Fruit fly (Drosophila melanogaster) whole organism, embryonic: ENCODE measurements around the gene nkt.

ENCODE experiments used
- Asciz ChIP-seq: fragments of 200-800 bp; sonication (Bioruptor generic); optimal IDR thresholded peaks from 2 replicates; lab custom pipeline; 2017; ENCODE audit warnings: missing biosample characterization, mild to moderate bottlenecking, missing genetic modification characterization, missing genetic modification reagents
- CG10462 ChIP-seq: fragments of 200-800 bp; sonication (Bioruptor generic); optimal IDR thresholded peaks from 2 replicates; lab custom pipeline; 2016; ENCODE audit warnings: missing biosample characterization, missing genetic modification characterization
- CG10979 ChIP-seq: fragments of 200-800 bp; sonication (Bioruptor generic); optimal IDR thresholded peaks from 2 replicates; lab custom pipeline; 2018; ENCODE audit warnings: missing biosample characterization, mild to moderate bottlenecking, missing genetic modification characterization, moderate library complexity
- CG11085 ChIP-seq: fragments of 200-800 bp; sonication (Bioruptor generic); IDR thresholded peaks from 2 replicates; pipeline ENCODE4 v1.3.6; 2022; ENCODE audit warnings: missing biosample characterization, missing genetic modification characterization
- CG11504 ChIP-seq: fragments of 200-800 bp; sonication (Bioruptor generic); optimal IDR thresholded peaks from 3 replicates; lab custom pipeline; 2019; ENCODE audit warnings: missing biosample characterization, mild to moderate bottlenecking, missing genetic modification characterization, moderate library complexity
- CG15514 ChIP-seq: fragments of 200-800 bp; sonication (Bioruptor generic); optimal IDR thresholded peaks from 3 replicates; lab custom pipeline; 2017; ENCODE audit warnings: missing biosample characterization, missing genetic modification characterization, mild to moderate bottlenecking, moderate library complexity, missing genetic modification reagents
- CG1603 ChIP-seq: fragments of 200-800 bp; sonication (Bioruptor generic); optimal IDR thresholded peaks from 2 replicates; lab custom pipeline; 2019; ENCODE audit warnings: missing biosample characterization, mild to moderate bottlenecking, missing genetic modification characterization, moderate library complexity
- CG16779 ChIP-seq: fragments of 200-800 bp; sonication (Bioruptor generic); IDR thresholded peaks from 2 replicates; pipeline ENCODE4 v1.3.6; 2022; ENCODE audit warnings: missing biosample characterization, missing genetic modification characterization
- CG1832 ChIP-seq: fragments of 200-800 bp; sonication (Bioruptor generic); optimal IDR thresholded peaks from 2 replicates; lab custom pipeline; 2017; ENCODE audit warnings: missing biosample characterization, mild to moderate bottlenecking, missing genetic modification characterization, inconsistent platforms
- CG2120 ChIP-seq: fragments of 200-800 bp; sonication (Bioruptor generic); optimal IDR thresholded peaks from 3 replicates; lab custom pipeline; 2016; ENCODE audit warnings: missing biosample characterization, missing genetic modification characterization
- CG30020 ChIP-seq: fragments of 200-800 bp; optimal IDR thresholded peaks from 2 replicates; lab custom pipeline; 2019; ENCODE audit warnings: missing biosample characterization, mild to moderate bottlenecking, missing genetic modification characterization, moderate library complexity
- CG33213 ChIP-seq: fragments of 200-800 bp; sonication (Bioruptor generic); optimal IDR thresholded peaks from 3 replicates; lab custom pipeline; 2016; ENCODE audit warnings: missing biosample characterization, missing genetic modification characterization
- CG4424 ChIP-seq: fragments of 200-800 bp; sonication (Bioruptor generic); optimal IDR thresholded peaks from 3 replicates; lab custom pipeline; 2016; ENCODE audit warnings: missing biosample characterization, missing genetic modification characterization
- CG4707 ChIP-seq: fragments of 200-800 bp; sonication (Bioruptor generic); optimal IDR thresholded peaks from 2 replicates; lab custom pipeline; 2018; ENCODE audit warnings: missing biosample characterization, mild to moderate bottlenecking, missing genetic modification characterization, moderate library complexity
- CG6654 ChIP-seq: fragments of 200-800 bp; sonication (Bioruptor generic); optimal IDR thresholded peaks from 2 replicates; lab custom pipeline; 2017; ENCODE audit warnings: missing biosample characterization, mild to moderate bottlenecking, missing genetic modification characterization
- CG7372 ChIP-seq: fragments of 200-800 bp; sonication (Bioruptor generic); IDR thresholded peaks from 2 replicates; pipeline ENCODE4 v1.3.6; 2022; ENCODE audit warnings: missing biosample characterization, missing genetic modification characterization
- CG8388 ChIP-seq: fragments of 200-800 bp; sonication (Bioruptor generic); optimal IDR thresholded peaks from 2 replicates; lab custom pipeline; 2019; ENCODE audit warnings: missing biosample characterization, mild to moderate bottlenecking, missing genetic modification characterization, moderate library complexity
- CG8944 ChIP-seq: fragments of 200-800 bp; sonication (Bioruptor generic); optimal IDR thresholded peaks from 3 replicates; lab custom pipeline; 2016; ENCODE audit warnings: missing biosample characterization, missing genetic modification characterization
- CG9609 ChIP-seq: fragments of 200-800 bp; sonication (Bioruptor generic); optimal IDR thresholded peaks from 3 replicates; lab custom pipeline; 2016; ENCODE audit warnings: missing biosample characterization, missing genetic modification characterization
- CG9727 ChIP-seq: fragments of 200-800 bp; sonication (Bioruptor generic); optimal IDR thresholded peaks from 3 replicates; lab custom pipeline; 2017; ENCODE audit warnings: missing biosample characterization, mild to moderate bottlenecking, missing genetic modification characterization
- Dip2 ChIP-seq: fragments of 200-800 bp; sonication (Bioruptor generic); IDR thresholded peaks from 2 replicates; pipeline ENCODE4 v1.3.6; 2022; ENCODE audit warnings: missing biosample characterization, missing genetic modification characterization
- ERR ChIP-seq: fragments of 200-800 bp; sonication (Bioruptor generic); optimal IDR thresholded peaks from 2 replicates; lab custom pipeline; 2016; ENCODE audit warnings: missing biosample characterization, missing genetic modification characterization
- H15 ChIP-seq: fragments of 200-800 bp; sonication (Bioruptor generic); IDR thresholded peaks from 3 replicates; pipeline ENCODE4 v1.3.6; 2022; ENCODE audit warnings: missing biosample characterization, missing genetic modification characterization
- Hmx ChIP-seq: fragments of 200-800 bp; sonication (Bioruptor generic); optimal IDR thresholded peaks from 2 replicates; lab custom pipeline; 2016; ENCODE audit warnings: missing biosample characterization, missing genetic modification characterization
- Oaz ChIP-seq: fragments of 200-800 bp; sonication (Bioruptor generic); IDR thresholded peaks from 2 replicates; pipeline ENCODE4 v1.3.6; 2022; ENCODE audit warnings: missing biosample characterization, missing genetic modification characterization
- Pdp1 ChIP-seq, 2 experiments: fragments of 200-800 bp; sonication (Bioruptor generic); optimal IDR thresholded peaks; 3 replicates each; lab custom pipeline; 2016; ENCODE audit warnings: missing biosample characterization in 2 of 2, missing genetic modification characterization in 2 of 2, mild to moderate bottlenecking in 1 of 2, moderate library complexity in 1 of 2
- Sry-δ ChIP-seq: fragments of 200-800 bp; sonication (Bioruptor generic); optimal IDR thresholded peaks from 2 replicates; lab custom pipeline; 2016; ENCODE audit warnings: missing biosample characterization, missing genetic modification characterization
- Xrp1 ChIP-seq: fragments of 200-800 bp; sonication (Bioruptor generic); IDR thresholded peaks from 2 replicates; pipeline ENCODE4 v1.3.6; 2022; ENCODE audit warnings: missing biosample characterization, missing genetic modification characterization
- ase ChIP-seq: fragments of 200-800 bp; sonication (Bioruptor generic); IDR thresholded peaks from 3 replicates; pipeline ENCODE4 v1.3.6; 2022; ENCODE audit warnings: missing biosample characterization, missing genetic modification characterization
- ato ChIP-seq: fragments of 200-800 bp; sonication (Bioruptor generic); IDR thresholded peaks from 2 replicates; pipeline ENCODE4 v1.3.6; 2022; ENCODE audit warnings: missing biosample characterization, missing genetic modification characterization; ENCODE audit not compliant: partially characterized antibody
- bowl ChIP-seq: fragments of 200-800 bp; sonication (Bioruptor generic); IDR thresholded peaks from 2 replicates; pipeline ENCODE4 v1.3.6; 2022; ENCODE audit warnings: missing biosample characterization, missing genetic modification characterization
- cato ChIP-seq: fragments of 200-800 bp; sonication (Bioruptor generic); optimal IDR thresholded peaks from 2 replicates; lab custom pipeline; 2016; ENCODE audit warnings: missing biosample characterization, missing genetic modification characterization, borderline replicate concordance
- cg ChIP-seq: fragments of 200-800 bp; sonication (Bioruptor generic); optimal IDR thresholded peaks from 3 replicates; lab custom pipeline; 2019; ENCODE audit warnings: missing biosample characterization, mild to moderate bottlenecking, missing genetic modification characterization, moderate library complexity
- da ChIP-seq: fragments of 200-800 bp; sonication (Bioruptor generic); optimal IDR thresholded peaks from 2 replicates; lab custom pipeline; 2016; ENCODE audit warnings: missing biosample characterization, missing genetic modification characterization
- ems ChIP-seq: fragments of 200-800 bp; sonication (Bioruptor generic); optimal IDR thresholded peaks from 3 replicates; lab custom pipeline; 2016; ENCODE audit warnings: missing biosample characterization, missing genetic modification characterization
- fd64A ChIP-seq: fragments of 200-800 bp; sonication (Bioruptor generic); optimal IDR thresholded peaks from 3 replicates; lab custom pipeline; 2018; ENCODE audit warnings: missing biosample characterization, mild to moderate bottlenecking, missing genetic modification characterization
- jing ChIP-seq: fragments of 200-800 bp; sonication (Bioruptor generic); optimal IDR thresholded peaks from 2 replicates; lab custom pipeline; 2018; ENCODE audit warnings: missing biosample characterization, mild to moderate bottlenecking, missing genetic modification characterization
- jumu ChIP-seq: fragments of 200-800 bp; sonication (Bioruptor generic); optimal IDR thresholded peaks from 3 replicates; lab custom pipeline; 2016; ENCODE audit warnings: missing biosample characterization, missing genetic modification characterization
- kni ChIP-seq: fragments of 200-800 bp; sonication (Bioruptor generic); optimal IDR thresholded peaks from 3 replicates; lab custom pipeline; 2017; ENCODE audit warnings: mild to moderate bottlenecking, missing biosample characterization, missing genetic modification reagents, missing genetic modification characterization
- nau ChIP-seq: fragments of 200-800 bp; sonication (Bioruptor generic); optimal IDR thresholded peaks from 3 replicates; lab custom pipeline; 2017; ENCODE audit warnings: missing biosample characterization, mild to moderate bottlenecking, missing genetic modification characterization, missing genetic modification reagents
- p53 ChIP-seq: fragments of 200-800 bp; sonication (Bioruptor generic); optimal IDR thresholded peaks from 2 replicates; lab custom pipeline; 2016; ENCODE audit warnings: missing biosample characterization, missing genetic modification characterization
- pb ChIP-seq: fragments of 200-800 bp; sonication (Bioruptor generic); optimal IDR thresholded peaks from 3 replicates; lab custom pipeline; 2016; ENCODE audit warnings: missing biosample characterization, missing genetic modification characterization
- ro ChIP-seq: fragments of 200-800 bp; sonication (Bioruptor generic); IDR thresholded peaks from 2 replicates; pipeline ENCODE4 v1.3.6; 2022; ENCODE audit warnings: missing biosample characterization, missing genetic modification characterization
- salm ChIP-seq: fragments of 200-800 bp; sonication (Bioruptor generic); optimal IDR thresholded peaks from 2 replicates; lab custom pipeline; 2018; ENCODE audit warnings: missing biosample characterization, mild to moderate bottlenecking, missing genetic modification characterization
- sr ChIP-seq: fragments of 200-800 bp; sonication (Bioruptor generic); IDR thresholded peaks from 3 replicates; pipeline ENCODE4 v1.3.6; 2022; ENCODE audit warnings: missing biosample characterization, missing genetic modification characterization
- tap ChIP-seq: fragments of 200-800 bp; optimal IDR thresholded peaks from 3 replicates; lab custom pipeline; 2019; ENCODE audit warnings: missing biosample characterization, mild to moderate bottlenecking, missing genetic modification characterization, moderate library complexity
- tll ChIP-seq, 2 experiments: fragments of 200-800 bp in 1 of 2; fragments of >200 bp in 1 of 2; sonication (Bioruptor generic) in 1 of 2; optimal IDR thresholded peaks; 2 replicates each; lab custom pipeline; 2017 to 2019; ENCODE audit warnings: missing biosample characterization in 2 of 2, missing genetic modification characterization in 2 of 2, mild to moderate bottlenecking in 1 of 2, moderate library complexity in 1 of 2
- ttk ChIP-seq: fragments of 200-800 bp; sonication (Bioruptor generic); IDR thresholded peaks from 2 replicates; pipeline ENCODE4 v2.1.2; 2022; ENCODE audit warnings: missing biosample characterization, missing genetic modification characterization
- zen ChIP-seq: fragments of 200-800 bp; sonication (Bioruptor generic); optimal IDR thresholded peaks from 3 replicates; lab custom pipeline; 2018; ENCODE audit warnings: missing biosample characterization, mild to moderate bottlenecking, missing genetic modification characterization, moderate library complexity

Gene nkt

dm6 chr3L:11169299-11170181 lies 31.6 kb upstream of the nkt start, which contains the start of the genes wls and Adck5 (continued):
- TF ChIP-seq Pdp1 (GFP tag; optimal IDR thresholded peaks at IDR 0.05; lab: Kevin White, UChicago) = peak; percentile 10 to 52
- TF ChIP-seq CG33213 (GFP tag; lab: Kevin White, UChicago) = peak; percentile 15
- TF ChIP-seq Oaz (GFP tag; lab: Robert Waterston, UW) = no peak
- TF ChIP-seq ems = no peak
- 0 out of 3 replicates have a peak, but pooled peaks have one; percentile 46 for TF ChIP-seq sr (GFP tag; lab: Robert Waterston, UW)
- no peak for TF ChIP-seq zen (tag; lab: Kevin White, UChicago)
- no peak for TF ChIP-seq bowl
- TF ChIP-seq CG9727 = peak; percentile 63
- no peak for TF ChIP-seq Asciz
- peak; percentile 38 for TF ChIP-seq CG4424
- TF ChIP-seq CG16779 = peak; percentile 38; the same call in 1 of the 2 replicates
- TF ChIP-seq nau = no peak
- no peak for TF ChIP-seq cg (GFP tag; lab: Kevin White, UChicago)
- TF ChIP-seq CG9609 = peak; percentile 2
- no peak for TF ChIP-seq tll (GFP tag; optimal IDR thresholded peaks at IDR 0.05; lab: Kevin White, UChicago)
- TF ChIP-seq CG1603 (tag; lab: Kevin White, UChicago) = peak; percentile 57
- TF ChIP-seq tap (tag; lab: Kevin White, UChicago) = no peak
- peak; percentile 78 for TF ChIP-seq CG15514 (GFP tag; lab: Kevin White, UChicago)
- TF ChIP-seq Sry-δ = peak; percentile 25
- no peak for TF ChIP-seq CG30020
- peak; percentile 45 for TF ChIP-seq CG4707
- TF ChIP-seq ttk (GFP tag; lab: Robert Waterston, UW) = no peak
- no peak for TF ChIP-seq CG7372 (GFP tag; lab: Robert Waterston, UW)
- TF ChIP-seq Hmx (GFP tag; lab: Kevin White, UChicago) = no peak
- peak; percentile 22 for TF ChIP-seq fd64A
- TF ChIP-seq CG10979 = peak; percentile 16
- TF ChIP-seq CG10462 (GFP tag; lab: Kevin White, UChicago) = peak; percentile 42
- no peak for TF ChIP-seq CG11085
- no peak for TF ChIP-seq CG8944
- no peak for TF ChIP-seq cato (GFP tag; lab: Kevin White, UChicago)
- 0 out of 3 replicates have a peak, but pooled peaks have one; percentile 19 for TF ChIP-seq ase
- TF ChIP-seq jumu = no peak
- TF ChIP-seq Dip2 = no peak
- no peak for TF ChIP-seq Xrp1 (GFP tag; lab: Robert Waterston, UW)
- TF ChIP-seq CG2120 (GFP tag; lab: Kevin White, UChicago) = no peak
- TF ChIP-seq da (GFP tag; lab: Kevin White, UChicago) = no peak
- TF ChIP-seq CG6654 (GFP tag; lab: Kevin White, UChicago) = no peak
- peak; percentile 23 for TF ChIP-seq CG8388 (GFP tag; lab: Kevin White, UChicago)
- no peak for TF ChIP-seq H15 (GFP tag; lab: Robert Waterston, UW)
- TF ChIP-seq jing = no peak
- TF ChIP-seq CG1832 (GFP tag; lab: Kevin White, UChicago) = no peak
- peak; percentile 7 for TF ChIP-seq p53 (GFP tag; lab: Kevin White, UChicago)
- TF ChIP-seq pb (GFP tag; lab: Kevin White, UChicago) = peak; percentile 17
- TF ChIP-seq ro (GFP tag; lab: Robert Waterston, UW) = no peak
- TF ChIP-seq salm (tag; lab: Kevin White, UChicago) = peak; percentile 25
- no peak for TF ChIP-seq kni (GFP tag; lab: Kevin White, UChicago)
- TF ChIP-seq CG11504 (tag; lab: Kevin White, UChicago) = no peak
- TF ChIP-seq ERR (GFP tag; lab: Kevin White, UChicago) = no peak
- no peak for TF ChIP-seq ato (GFP tag; lab: Robert Waterston, UW)
